Worm (Caenorhabditis elegans) whole organism, young adult: ENCODE results near the gene T03G11.9.

Experiments used
- bed-2 ChIP-seq: fragments of 200-800 bp; sonication (Bioruptor generic); IDR thresholded peaks from 2 replicates; pipeline ENCODE4 v1.3.6; 2022; ENCODE audit warnings: missing genetic modification reagents, missing genetic modification characterization, missing compliant biosample characterization
- ccch-3 ChIP-seq: fragments of 200-800 bp; sonication (Bioruptor generic); optimal IDR thresholded peaks from 2 replicates; lab custom pipeline; 2018; ENCODE audit warnings: mild to moderate bottlenecking, missing genetic modification characterization, missing compliant biosample characterization
- egl-18 ChIP-seq: fragments of 200-800 bp; sonication (Bioruptor generic); IDR thresholded peaks from 2 replicates; pipeline ENCODE4 v1.3.6; 2022; ENCODE audit warnings: missing genetic modification reagents, missing genetic modification characterization, missing compliant biosample characterization
- lin-54 ChIP-seq: fragments of 200-800 bp; sonication (Bioruptor generic); optimal IDR thresholded peaks from 2 replicates; lab custom pipeline; 2018; ENCODE audit warnings: mild to moderate bottlenecking, missing genetic modification characterization, missing compliant biosample characterization
- lir-1 ChIP-seq: fragments of 200-800 bp; sonication (Bioruptor generic); conservative IDR thresholded peaks from 2 replicates; pipeline ENCODE4 v1.3.6; 2022; ENCODE audit warnings: missing genetic modification reagents, missing genetic modification characterization, missing compliant biosample characterization
- madf-3 ChIP-seq: fragments of 200-800 bp; sonication (Bioruptor generic); IDR thresholded peaks from 2 replicates; pipeline ENCODE4 v1.3.6; 2022; ENCODE audit warnings: missing genetic modification reagents, missing genetic modification characterization, missing compliant biosample characterization
- mcd-1 ChIP-seq: fragments of 200-800 bp; sonication (Bioruptor generic); IDR thresholded peaks from 2 replicates; pipeline ENCODE4 v1.3.6; 2022; ENCODE audit warnings: missing genetic modification reagents, missing genetic modification characterization, missing compliant biosample characterization
- nhr-179 ChIP-seq: sonication (generic microtip); optimal IDR thresholded peaks from 2 replicates; lab custom pipeline; 2016; ENCODE audit warnings: mild to moderate bottlenecking, missing genetic modification characterization, missing compliant biosample characterization
- sea-2 ChIP-seq: fragments of 200-800 bp; sonication (Bioruptor generic); IDR thresholded peaks from 2 replicates; pipeline ENCODE4 v1.3.6; 2022; ENCODE audit warnings: missing genetic modification characterization, missing compliant biosample characterization
- snpc-4 ChIP-seq, 5 experiments: fragments of 150-350 bp in 1 of 5; sonication (generic microtip) in 4 of 5; optimal IDR thresholded peaks; 2 replicates each; lab custom pipeline; 2014 to 2018; ENCODE audit warnings: missing genetic modification characterization in 5 of 5, missing biosample characterization in 3 of 5, antibody characterized with exemption in 2 of 5, mild to moderate bottlenecking in 2 of 5, missing compliant biosample characterization in 2 of 5, missing genotype in 2 of 5, moderate library complexity in 2 of 5, missing genetic modification reagents in 1 of 5

- TF ChIP-seq bed-2 (no peak), sea-2 (GFP tag; lab: Robert Waterston, UW) (no peak), ccch-3 (GFP tag; lab: Kevin White, UChicago) (no peak), snpc-4 (GFP tag; optimal IDR thresholded peaks at IDR 0.05; lab: Kevin White, UChicago) (no peak), snpc-4 (tag; optimal IDR thresholded peaks at IDR 0.05; lab: Kevin White, UChicago) (no peak), egl-18 (GFP tag; lab: Robert Waterston, UW) (no peak), mcd-1 (no peak), nhr-179 (tag; lab: Kevin White, UChicago) (no peak), lin-54 (GFP tag; lab: Kevin White, UChicago) (no peak), madf-3 (GFP tag; lab: Robert Waterston, UW) (no peak), lir-1 (GFP tag; lab: Robert Waterston, UW) (no peak)
Observed at ce11 chrX:5216063-5216462, 32.0 kb downstream of the T03G11.9 start, which contains the start of gene hrpa-2.
